Worm (Caenorhabditis elegans): ENCODE measurements around the gene exos-1.

Gene exos-1

ce11 chrIII:10995156-10995555, 13.7 kb upstream of the exos-1 start, which contains the start of gene dmsr-5:
TSS of gene dmsr-5 (minus strand) at chrIII:10995256.
- TF ChIP-seq nhr-28 (tag; optimal IDR thresholded peaks at IDR 0.05), result no peak
- TF ChIP-seq nhr-20 (tag; optimal IDR thresholded peaks at IDR 0.05), result no peak
- TF ChIP-seq ceh-8 (GFP tag; optimal IDR thresholded peaks at IDR 0.05), result no peak
- no peak for TF ChIP-seq nhr-71 (tag; optimal IDR thresholded peaks at IDR 0.05)
- no peak for TF ChIP-seq ama-1 (optimal IDR thresholded peaks at IDR 0.05)
- TF ChIP-seq mef-2 (tag; optimal IDR thresholded peaks at IDR 0.05), result no peak
- no peak for TF ChIP-seq tbx-2 (tag; optimal IDR thresholded peaks at IDR 0.05)
- no peak for TF ChIP-seq ceh-90 (tag; optimal IDR thresholded peaks at IDR 0.05)

DNA sequence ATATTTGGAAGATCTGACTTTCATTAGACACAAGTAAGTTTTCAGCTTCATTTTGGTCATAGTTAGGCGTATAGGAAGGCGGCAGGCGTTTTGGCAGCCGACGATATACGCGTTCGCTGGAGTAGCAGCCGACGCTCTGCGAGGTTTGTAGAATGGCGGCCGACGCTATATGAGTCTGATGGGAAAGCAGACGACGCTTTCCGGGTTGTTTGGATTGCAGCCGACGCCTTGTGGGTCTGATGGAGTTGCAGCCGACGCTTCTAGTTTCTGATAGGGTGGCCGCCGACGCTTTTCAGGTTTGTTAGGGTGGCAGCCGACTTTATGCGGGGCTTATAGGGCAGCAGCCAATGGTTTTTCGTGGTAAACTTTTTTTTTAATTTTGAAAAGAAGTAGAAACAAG, 6.0 kb upstream of the exos-1 start:
- TF ChIP-seq mab-9 (GFP tag; IDR thresholded peaks at IDR 0.05) (no peak), aha-1 (tag; optimal IDR thresholded peaks at IDR 0.05) (no peak), nhr-85 (tag) (peak; percentile 1), unc-30 (tag; optimal IDR thresholded peaks at IDR 0.05) (no peak), egl-27 (tag; optimal IDR thresholded peaks at IDR 0.05) (no peak), pag-3 (tag; optimal IDR thresholded peaks at IDR 0.05; ENCODE audit: borderline replicate concordance, insufficient read depth) (no peak)

DNA sequence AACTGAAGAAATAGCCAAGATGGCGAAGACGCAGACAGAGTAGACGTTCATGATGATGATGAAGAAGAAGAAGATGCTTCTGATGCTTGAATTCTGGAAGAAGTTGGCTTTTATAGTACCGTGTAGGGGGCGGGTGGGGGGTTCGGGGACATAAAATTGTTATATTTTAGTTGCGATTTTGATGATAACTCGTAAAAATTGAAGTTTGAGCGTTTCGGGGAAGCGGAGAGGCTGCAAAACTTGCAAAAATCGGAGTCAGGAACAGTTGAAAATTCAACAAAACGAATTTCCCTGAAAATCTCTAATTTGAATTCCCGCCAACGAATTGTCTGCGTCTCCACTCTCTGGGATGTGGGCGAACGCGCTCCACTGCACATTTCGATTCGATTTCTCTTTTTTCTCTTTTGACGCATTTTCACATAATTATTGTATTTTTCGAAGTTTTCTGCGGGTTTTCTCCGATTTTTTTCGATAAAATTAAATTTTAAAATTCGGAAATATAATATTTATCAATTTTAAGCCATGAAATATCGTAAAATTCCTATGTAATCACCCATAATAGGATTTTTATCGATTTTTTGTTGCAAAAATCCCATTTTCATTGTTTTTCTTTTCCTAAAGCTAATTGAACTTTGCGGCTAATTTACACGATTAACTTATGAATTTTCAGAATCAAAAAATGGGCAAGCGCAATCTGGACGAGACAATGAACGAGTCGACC, 1.1 kb upstream of the exos-1 start, which contains the start of the genes fipr-17 and Y48A6B.3:
Gene fipr-17, minus strand, starts transcription at position 51 of the 721 bp plus-strand sequence.
Gene Y48A6B.3, plus strand, starts transcription at position 671 of the 721 bp plus-strand sequence.
- TF ChIP-seq nhr-28 (tag; optimal IDR thresholded peaks at IDR 0.05) (no peak), zip-4 (GFP tag; optimal IDR thresholded peaks at IDR 0.05) (peak; percentile 59), ceh-8 (GFP tag; optimal IDR thresholded peaks at IDR 0.05) (peak; percentile 36), sptf-1 (tag; optimal IDR thresholded peaks at IDR 0.05) (no peak), hlh-4 (tag; optimal IDR thresholded peaks at IDR 0.05) (no peak), lin-14 (GFP tag; optimal IDR thresholded peaks at IDR 0.05) (peak; percentile 87), C16A3.4 (tag; optimal IDR thresholded peaks at IDR 0.05) (peak; percentile 93), fkh-8 (tag; optimal IDR thresholded peaks at IDR 0.05) (peak; percentile 83), irx-1 (tag; optimal IDR thresholded peaks at IDR 0.05) (peak; percentile 72), lin-35 (GFP tag; optimal IDR thresholded peaks at IDR 0.05) (peak; percentile 100), mdl-1 (tag; optimal IDR thresholded peaks at IDR 0.05) (peak in 1 of 2 experiments; percentile 52), lin-39 (tag; optimal IDR thresholded peaks at IDR 0.05) (peak; percentile 59), sox-4 (tag; optimal IDR thresholded peaks at IDR 0.05) (no peak), egl-27 (tag; optimal IDR thresholded peaks at IDR 0.05) (peak in 1 of 2 experiments; percentile 23), F16B12.6 (tag; optimal IDR thresholded peaks at IDR 0.05) (peak; percentile 75), nhr-47 (tag; optimal IDR thresholded peaks at IDR 0.05) (peak; percentile 89), C34B4.2 (tag; optimal IDR thresholded peaks at IDR 0.05) (no peak), snu-23 (GFP tag; optimal IDR thresholded peaks at IDR 0.05) (peak; percentile 90), nhr-12 (tag; optimal IDR thresholded peaks at IDR 0.05) (no peak), nhr-20 (tag; optimal IDR thresholded peaks at IDR 0.05) (peak; percentile 83), fkh-10 (GFP tag; optimal IDR thresholded peaks at IDR 0.05) (no peak), unc-130 (tag; optimal IDR thresholded peaks at IDR 0.05) (peak; percentile 90), ces-1 (GFP tag; optimal IDR thresholded peaks at IDR 0.05) (no peak), unc-98 (GFP tag; IDR thresholded peaks at IDR 0.05) (0 out of 2 replicates have a peak, but pooled peaks have one; percentile 41), rnt-1 (tag; optimal IDR thresholded peaks at IDR 0.05) (peak; percentile 94), hlh-17 (GFP tag; optimal IDR thresholded peaks at IDR 0.05; ENCODE audit: borderline replicate concordance) (no peak), nhr-84 (tag; optimal IDR thresholded peaks at IDR 0.05) (no peak), ama-1 (optimal IDR thresholded peaks at IDR 0.05) (no peak), nhr-85 (tag) (peak; percentile 87), lin-13 (GFP tag; optimal IDR thresholded peaks at IDR 0.05) (peak; percentile 86), mab-9 (GFP tag; IDR thresholded peaks at IDR 0.05) (no peak), alr-1 (tag; optimal IDR thresholded peaks at IDR 0.05; ENCODE audit: borderline replicate concordance) (no peak), pag-3 (tag; optimal IDR thresholded peaks at IDR 0.05; ENCODE audit: borderline replicate concordance, insufficient read depth) (no peak), elt-2 (tag; optimal IDR thresholded peaks at IDR 0.05) (peak; percentile 29), fos-1 (tag; optimal IDR thresholded peaks at IDR 0.05) (peak; percentile 75), nhr-19 (GFP tag; conservative IDR thresholded peaks at IDR 0.05) (peak; percentile 83), jun-1 (tag; optimal IDR thresholded peaks at IDR 0.05) (peak; percentile 77), lir-3 (tag; optimal IDR thresholded peaks at IDR 0.05; ENCODE audit: poor library complexity) (peak; percentile 76), efl-3 (GFP tag; optimal IDR thresholded peaks at IDR 0.05) (no peak), ceh-88 (GFP tag; IDR thresholded peaks at IDR 0.05) (peak; percentile 40; the same call in 1 of the 2 replicates)

Measured in whole organism, L1 larva.